Worm (Caenorhabditis elegans): ENCODE measurements around the gene pmp-2.
A peak's percentile ranks its signal among the peaks of the same experiment; 100 is the strongest.

DNA sequence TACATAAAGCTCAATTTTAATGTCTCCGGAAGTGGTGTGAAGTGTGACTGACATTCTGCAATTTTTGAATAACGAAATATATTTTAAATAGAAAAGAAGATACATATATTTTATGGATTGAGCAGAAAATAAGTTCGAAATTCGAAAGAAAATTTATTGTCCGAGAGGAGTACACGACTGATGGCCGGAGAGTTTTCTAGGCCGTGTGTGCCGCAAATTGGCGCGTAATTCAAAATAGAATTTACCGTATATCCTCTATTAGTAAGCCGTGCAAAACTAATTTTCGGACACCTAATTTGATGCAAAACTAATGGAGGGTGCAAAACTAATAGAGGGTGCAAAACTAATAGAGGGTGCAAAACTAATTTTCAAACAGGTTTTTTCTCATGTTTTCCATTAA lies 25.7 kb upstream of the pmp-2 start, which contains the start of gene cyn-10:
- TF ChIP-seq snpc-4 (tag; optimal IDR thresholded peaks at IDR 0.05) = peak; percentile 44
- peak; percentile 96 for TF ChIP-seq nhr-85 (tag)
